Worm (Caenorhabditis elegans) whole organism, young adult: ENCODE results near the gene T22D1.8.
A peak's percentile ranks its signal among the peaks of the same experiment; 100 is the strongest.

Experiments used
- B0019.2 ChIP-seq: fragments of 200-800 bp; sonication (Bioruptor generic); conservative IDR thresholded peaks from 2 replicates; pipeline ENCODE4 v1.3.6; 2022; ENCODE audit warnings: missing genetic modification reagents, missing genetic modification characterization, missing compliant biosample characterization
- B0261.1 ChIP-seq: sonication (generic microtip); optimal IDR thresholded peaks from 2 replicates; lab custom pipeline; 2016; ENCODE audit warnings: mild to moderate bottlenecking, missing genetic modification characterization, moderate library complexity, missing compliant biosample characterization
- B0336.3 ChIP-seq: fragments of 200-800 bp; sonication (Bioruptor generic); IDR thresholded peaks from 2 replicates; pipeline ENCODE4 v1.3.6; 2022; ENCODE audit warnings: missing genetic modification characterization, missing compliant biosample characterization
- C17E4.6 ChIP-seq: fragments of 200-800 bp; sonication (Bioruptor generic); IDR thresholded peaks from 2 replicates; pipeline ENCODE4 v1.3.6; 2022; ENCODE audit warnings: missing genetic modification reagents, missing genetic modification characterization, missing compliant biosample characterization
- D2030.7 ChIP-seq: fragments of 200-800 bp; sonication (Bioruptor generic); IDR thresholded peaks from 2 replicates; pipeline ENCODE4 v1.3.6; 2022; ENCODE audit warnings: missing genetic modification reagents, missing genetic modification characterization, missing compliant biosample characterization
- F33H1.4 ChIP-seq: fragments of 200-800 bp; sonication (Bioruptor generic); IDR thresholded peaks from 2 replicates; pipeline ENCODE4 v1.3.6; 2022; ENCODE audit warnings: missing genetic modification reagents, missing genetic modification characterization, missing compliant biosample characterization
- F49E8.2 ChIP-seq: sonication (generic microtip); optimal IDR thresholded peaks from 3 replicates; lab custom pipeline; 2017; ENCODE audit warnings: missing genetic modification characterization, mild to moderate bottlenecking, missing compliant biosample characterization, antibody characterized with exemption, moderate library complexity; ENCODE audit not compliant: insufficient read depth
- F57C9.4 ChIP-seq: sonication (generic microtip); optimal IDR thresholded peaks from 2 replicates; lab custom pipeline; 2017; ENCODE audit warnings: mild to moderate bottlenecking, missing genetic modification characterization, missing compliant biosample characterization
- Y53G8AR.9 ChIP-seq: fragments of 200-800 bp; sonication (Bioruptor generic); conservative IDR thresholded peaks from 2 replicates; pipeline ENCODE4 v1.3.6; 2022; ENCODE audit warnings: missing genetic modification reagents, missing genetic modification characterization, missing compliant biosample characterization
- Y95B8A.8 ChIP-seq: fragments of 200-800 bp; sonication (Bioruptor generic); IDR thresholded peaks from 2 replicates; pipeline ENCODE4 v1.3.6; 2022; ENCODE audit warnings: missing genetic modification reagents, missing genetic modification characterization, missing compliant biosample characterization
- aptf-3 ChIP-seq: fragments of 200-800 bp; sonication (Bioruptor generic); IDR thresholded peaks from 2 replicates; pipeline ENCODE4 v1.3.6; 2022; ENCODE audit warnings: missing genetic modification characterization, missing compliant biosample characterization
- athp-1 ChIP-seq: sonication (generic microtip); optimal IDR thresholded peaks from 2 replicates; lab custom pipeline; 2017; ENCODE audit warnings: mild to moderate bottlenecking, missing genetic modification characterization, missing compliant biosample characterization
- attf-6 ChIP-seq: fragments of 200-800 bp; sonication (Bioruptor generic); IDR thresholded peaks from 2 replicates; pipeline ENCODE4 v1.3.6; 2022; ENCODE audit warnings: missing genetic modification reagents, missing genetic modification characterization, missing compliant biosample characterization
- bed-2 ChIP-seq: fragments of 200-800 bp; sonication (Bioruptor generic); IDR thresholded peaks from 2 replicates; pipeline ENCODE4 v1.3.6; 2022; ENCODE audit warnings: missing genetic modification reagents, missing genetic modification characterization, missing compliant biosample characterization
- cebp-1 ChIP-seq, 2 experiments: fragments of 200-800 bp in 1 of 2; sonication (Bioruptor generic) in 1 of 2; sonication (generic microtip) in 1 of 2; IDR thresholded peaks in 1 of 2; optimal IDR thresholded peaks in 1 of 2; 2 replicates each; pipeline versions ENCODE4 v1.3.6 to Lab custom; 2017 to 2022; ENCODE audit warnings: missing compliant biosample characterization in 2 of 2, missing genetic modification characterization in 2 of 2, mild to moderate bottlenecking in 1 of 2, missing genetic modification reagents in 1 of 2, moderate library complexity in 1 of 2
- ceh-100 ChIP-seq: fragments of 200-800 bp; sonication (Bioruptor generic); IDR thresholded peaks from 2 replicates; pipeline ENCODE4 v1.3.6; 2022; ENCODE audit warnings: missing genetic modification reagents, missing genetic modification characterization, missing compliant biosample characterization
- dox-1 ChIP-seq: fragments of 200-800 bp; sonication (Bioruptor generic); IDR thresholded peaks from 2 replicates; pipeline ENCODE4 v1.3.6; 2022; ENCODE audit warnings: missing genetic modification reagents, missing genetic modification characterization, missing compliant biosample characterization
- egrh-3 ChIP-seq: fragments of 200-800 bp; sonication (Bioruptor generic); IDR thresholded peaks from 2 replicates; pipeline ENCODE4 v1.3.6; 2022; ENCODE audit warnings: missing genetic modification reagents, missing genetic modification characterization, missing compliant biosample characterization
- ekl-4 ChIP-seq: fragments of 200-800 bp; sonication (Bioruptor generic); IDR thresholded peaks from 2 replicates; pipeline ENCODE4 v1.3.6; 2022; ENCODE audit warnings: missing genetic modification reagents, missing genetic modification characterization, missing compliant biosample characterization
- hmg-1.2 ChIP-seq: fragments of 200-800 bp; sonication (Bioruptor generic); IDR thresholded peaks from 2 replicates; pipeline ENCODE4 v1.3.6; 2022; ENCODE audit warnings: missing genetic modification reagents, missing genetic modification characterization, missing compliant biosample characterization
- lag-1 ChIP-seq: fragments of 200-800 bp; sonication (Bioruptor generic); IDR thresholded peaks from 2 replicates; pipeline ENCODE4 v1.3.6; 2022; ENCODE audit warnings: missing genetic modification reagents, missing genetic modification characterization, missing compliant biosample characterization
- lin-26 ChIP-seq: fragments of 200-800 bp; sonication (Bioruptor generic); IDR thresholded peaks from 2 replicates; pipeline ENCODE4 v1.3.6; 2022; ENCODE audit warnings: missing genetic modification reagents, missing genetic modification characterization, missing compliant biosample characterization
- madf-3 ChIP-seq: fragments of 200-800 bp; sonication (Bioruptor generic); IDR thresholded peaks from 2 replicates; pipeline ENCODE4 v1.3.6; 2022; ENCODE audit warnings: missing genetic modification reagents, missing genetic modification characterization, missing compliant biosample characterization
- madf-6 ChIP-seq: fragments of 200-800 bp; sonication (Bioruptor generic); IDR thresholded peaks from 2 replicates; pipeline ENCODE4 v1.3.6; 2022; ENCODE audit warnings: missing genetic modification reagents, missing genetic modification characterization, missing compliant biosample characterization
- madf-8 ChIP-seq: fragments of 200-800 bp; sonication (Bioruptor generic); conservative IDR thresholded peaks from 2 replicates; pipeline ENCODE4 v1.3.6; 2022; ENCODE audit warnings: missing genetic modification reagents, missing genetic modification characterization, missing compliant biosample characterization
- mcd-1 ChIP-seq: fragments of 200-800 bp; sonication (Bioruptor generic); IDR thresholded peaks from 2 replicates; pipeline ENCODE4 v1.3.6; 2022; ENCODE audit warnings: missing genetic modification reagents, missing genetic modification characterization, missing compliant biosample characterization
- mel-28 ChIP-seq: sonication (generic microtip); optimal IDR thresholded peaks from 2 replicates; lab custom pipeline; 2016; ENCODE audit warnings: borderline replicate concordance, mild to moderate bottlenecking, missing genetic modification characterization, missing compliant biosample characterization
- nfya-2 ChIP-seq: fragments of 200-800 bp; sonication (Bioruptor generic); IDR thresholded peaks from 2 replicates; pipeline ENCODE4 v1.3.6; 2022; ENCODE audit warnings: missing genetic modification reagents, missing genetic modification characterization, missing compliant biosample characterization
- nfyb-1 ChIP-seq: fragments of 200-800 bp; sonication (Bioruptor generic); IDR thresholded peaks from 2 replicates; pipeline ENCODE4 v1.3.6; 2022; ENCODE audit warnings: missing genetic modification reagents, missing genetic modification characterization, missing compliant biosample characterization
- nhr-27 ChIP-seq: fragments of 200-800 bp; sonication (Bioruptor generic); optimal IDR thresholded peaks from 2 replicates; lab custom pipeline; 2018; ENCODE audit warnings: mild to moderate bottlenecking, missing genetic modification characterization, moderate library complexity, missing compliant biosample characterization
- pbrm-1 ChIP-seq: fragments of 200-800 bp; sonication (Bioruptor generic); IDR thresholded peaks from 2 replicates; pipeline ENCODE4 v1.3.6; 2022; ENCODE audit warnings: missing genetic modification reagents, missing genetic modification characterization, missing compliant biosample characterization
- snpc-1.1 ChIP-seq: sonication (generic microtip); optimal IDR thresholded peaks from 2 replicates; lab custom pipeline; 2017; ENCODE audit warnings: missing genetic modification characterization, mild to moderate bottlenecking, missing compliant biosample characterization, antibody characterized with exemption, moderate library complexity, missing genotype, missing genetic modification reagents; ENCODE audit not compliant: insufficient read depth
- snpc-3.4 ChIP-seq: sonication (generic microtip); optimal IDR thresholded peaks from 2 replicates; lab custom pipeline; 2017; ENCODE audit warnings: missing genetic modification characterization, mild to moderate bottlenecking, missing compliant biosample characterization, antibody characterized with exemption, moderate library complexity, missing genotype, missing genetic modification reagents
- snpc-4 ChIP-seq, 5 experiments: fragments of 150-350 bp in 1 of 5; sonication (generic microtip) in 4 of 5; optimal IDR thresholded peaks; 2 replicates each; lab custom pipeline; 2014 to 2018; ENCODE audit warnings: missing genetic modification characterization in 5 of 5, missing biosample characterization in 3 of 5, antibody characterized with exemption in 2 of 5, mild to moderate bottlenecking in 2 of 5, missing compliant biosample characterization in 2 of 5, missing genotype in 2 of 5, moderate library complexity in 2 of 5, missing genetic modification reagents in 1 of 5
- xnd-1 ChIP-seq: sonication (generic microtip); optimal IDR thresholded peaks from 2 replicates; lab custom pipeline; 2016; ENCODE audit warnings: missing genotype, missing genetic modification reagents, missing genetic modification characterization, missing compliant biosample characterization
- zfh-2 ChIP-seq: fragments of 200-800 bp; sonication (Bioruptor generic); conservative IDR thresholded peaks from 2 replicates; pipeline ENCODE4 v1.3.6; 2022; ENCODE audit warnings: missing genetic modification reagents, missing genetic modification characterization, missing compliant biosample characterization
- ztf-18 ChIP-seq: sonication (generic microtip); optimal IDR thresholded peaks from 2 replicates; lab custom pipeline; 2016; ENCODE audit warnings: missing genotype, mild to moderate bottlenecking, missing genetic modification characterization, missing compliant biosample characterization

The T22D1.8 gene

ce11 chrIV:6916831-6917230 lies 10.7 kb upstream of the T22D1.8 start (continued):
- TF ChIP-seq cebp-1 (GFP tag; IDR thresholded peaks at IDR 0.05; lab: Robert Waterston, UW) (no peak), cebp-1 (tag; optimal IDR thresholded peaks at IDR 0.05; lab: Kevin White, UChicago) (peak; percentile 5), bed-2 (GFP tag; lab: Robert Waterston, UW) (no peak), nhr-27 (tag; lab: Kevin White, UChicago) (no peak), B0336.3 (GFP tag; lab: Robert Waterston, UW) (no peak), ztf-18 (no peak), B0261.1 (tag; lab: Kevin White, UChicago) (no peak), xnd-1 (tag; lab: Kevin White, UChicago) (no peak), aptf-3 (GFP tag; lab: Robert Waterston, UW) (no peak), B0019.2 (GFP tag; lab: Robert Waterston, UW) (no peak), nfyb-1 (GFP tag; lab: Robert Waterston, UW) (no peak), lag-1 (GFP tag; lab: Robert Waterston, UW) (no peak), F49E8.2 (peak; percentile 4), mel-28 (tag; lab: Kevin White, UChicago) (no peak), athp-1 (no peak), zfh-2 (GFP tag; lab: Robert Waterston, UW) (no peak), F57C9.4 (tag; lab: Kevin White, UChicago) (no peak), egrh-3 (GFP tag; lab: Robert Waterston, UW) (no peak), lin-26 (GFP tag; lab: Robert Waterston, UW) (0 out of 2 replicates have a peak, but pooled peaks have one; percentile 49), nfya-2 (no peak), F33H1.4 (GFP tag; lab: Robert Waterston, UW) (0 out of 2 replicates have a peak, but pooled peaks have one; percentile 20), madf-3 (GFP tag; lab: Robert Waterston, UW) (0 out of 2 replicates have a peak, but pooled peaks have one; percentile 55)

ce11 chrIV:6914161-6914585 lies 8.0 kb upstream of the T22D1.8 start:
- TF ChIP-seq madf-6 (GFP tag; lab: Robert Waterston, UW) = peak; percentile 71
- peak; percentile 58 for TF ChIP-seq F33H1.4 (GFP tag; lab: Robert Waterston, UW)
- peak; percentile 89 for TF ChIP-seq hmg-1.2 (GFP tag; lab: Robert Waterston, UW)
- TF ChIP-seq snpc-1.1 (tag; lab: Kevin White, UChicago) = peak; percentile 88
- peak; percentile 59; the same call in 1 of the 2 replicates for TF ChIP-seq ceh-100 (GFP tag; lab: Robert Waterston, UW)
- TF ChIP-seq Y53G8AR.9 (GFP tag; lab: Robert Waterston, UW) = peak; percentile 58; the same call in 1 of the 2 replicates
- peak; percentile 57 for TF ChIP-seq mcd-1 (GFP tag; lab: Robert Waterston, UW)
- TF ChIP-seq dox-1 (GFP tag; lab: Robert Waterston, UW) = peak; percentile 64
- 0 out of 2 replicates have a peak, but pooled peaks have one; percentile 15 for TF ChIP-seq madf-8 (GFP tag; lab: Robert Waterston, UW)
- TF ChIP-seq ekl-4 = peak; percentile 63
- peak; percentile 86 for TF ChIP-seq snpc-4 (GFP tag; optimal IDR thresholded peaks at IDR 0.05; lab: Kevin White, UChicago)
- TF ChIP-seq snpc-4 (tag; optimal IDR thresholded peaks at IDR 0.05; lab: Kevin White, UChicago) = peak in 3 of 4 experiments; percentile 91 to 94 (median 94)
- peak; percentile 2 for TF ChIP-seq F49E8.2
- 0 out of 2 replicates have a peak, but pooled peaks have one; percentile 28 for TF ChIP-seq egrh-3 (GFP tag; lab: Robert Waterston, UW)
- peak; percentile 80 for TF ChIP-seq pbrm-1 (GFP tag; lab: Robert Waterston, UW)
- peak; percentile 76 for TF ChIP-seq D2030.7 (GFP tag; lab: Robert Waterston, UW)
- peak; percentile 77 for TF ChIP-seq attf-6 (GFP tag; lab: Robert Waterston, UW)
- peak; percentile 40; the same call in 1 of the 2 replicates for TF ChIP-seq C17E4.6 (GFP tag; lab: Robert Waterston, UW)
- TF ChIP-seq ztf-18 = peak; percentile 20
- TF ChIP-seq Y95B8A.8 (GFP tag; lab: Robert Waterston, UW) = 0 out of 2 replicates have a peak, but pooled peaks have one; percentile 28
- peak; percentile 33 for TF ChIP-seq snpc-3.4 (tag; lab: Kevin White, UChicago)
- TF ChIP-seq lin-26 (GFP tag; lab: Robert Waterston, UW) = 0 out of 2 replicates have a peak, but pooled peaks have one; percentile 16
- TF ChIP-seq, all 124 proteins: peak for 21; not testable (repeated sequence) for 103
